Worm (Caenorhabditis elegans) whole organism, young adult: ENCODE results near the gene brf-1.

Experiments used
- B0035.1 ChIP-seq: sonication (generic microtip); optimal IDR thresholded peaks from 2 replicates; lab custom pipeline; 2016; ENCODE audit warnings: missing genetic modification characterization, mild to moderate bottlenecking, missing compliant biosample characterization, missing genotype, missing genetic modification reagents
- C06A6.2 ChIP-seq: fragments of 200-800 bp; sonication (Bioruptor generic); conservative IDR thresholded peaks from 2 replicates; pipeline ENCODE4 v1.3.6; 2022; ENCODE audit warnings: missing genetic modification characterization, missing compliant biosample characterization
- F39B2.1 ChIP-seq: fragments of 200-800 bp; sonication (Bioruptor generic); IDR thresholded peaks from 2 replicates; pipeline ENCODE4 v1.3.6; 2022; ENCODE audit warnings: missing genetic modification reagents, missing genetic modification characterization, missing compliant biosample characterization
- F52B5.7 ChIP-seq: sonication (generic microtip); optimal IDR thresholded peaks from 2 replicates; lab custom pipeline; 2016; ENCODE audit warnings: mild to moderate bottlenecking, missing genetic modification characterization, missing compliant biosample characterization
- F55B11.4 ChIP-seq: sonication (generic microtip); optimal IDR thresholded peaks from 2 replicates; lab custom pipeline; 2016; ENCODE audit warnings: missing compliant biosample characterization, missing genetic modification characterization, borderline replicate concordance; ENCODE audit not compliant: insufficient read depth
- F57A8.1 ChIP-seq: fragments of 200-800 bp; sonication (Bioruptor generic); optimal IDR thresholded peaks from 2 replicates; lab custom pipeline; 2018; ENCODE audit warnings: mild to moderate bottlenecking, missing genetic modification characterization, moderate library complexity, missing compliant biosample characterization
- Y53F4B.3 ChIP-seq: fragments of 200-800 bp; sonication (Bioruptor generic); IDR thresholded peaks from 2 replicates; pipeline ENCODE4 v1.3.6; 2022; ENCODE audit warnings: missing genetic modification reagents, missing genetic modification characterization, missing compliant biosample characterization
- Y53G8AR.9 ChIP-seq: fragments of 200-800 bp; sonication (Bioruptor generic); conservative IDR thresholded peaks from 2 replicates; pipeline ENCODE4 v1.3.6; 2022; ENCODE audit warnings: missing genetic modification reagents, missing genetic modification characterization, missing compliant biosample characterization
- Y56A3A.18 ChIP-seq: fragments of 200-800 bp; sonication (Bioruptor generic); IDR thresholded peaks from 2 replicates; pipeline ENCODE4 v1.3.6; 2022; ENCODE audit warnings: missing genetic modification reagents, missing genetic modification characterization, missing compliant biosample characterization
- atf-7 ChIP-seq: sonication (generic microtip); optimal IDR thresholded peaks from 2 replicates; lab custom pipeline; 2017; ENCODE audit warnings: mild to moderate bottlenecking, missing genetic modification characterization, missing compliant biosample characterization
- attf-5 ChIP-seq: fragments of 200-800 bp; sonication (Bioruptor generic); optimal IDR thresholded peaks from 2 replicates; lab custom pipeline; 2018; ENCODE audit warnings: mild to moderate bottlenecking, missing genetic modification characterization, missing compliant biosample characterization
- bed-1 ChIP-seq: fragments of 200-800 bp; sonication (Bioruptor generic); IDR thresholded peaks from 2 replicates; pipeline ENCODE4 v1.3.6; 2022; ENCODE audit warnings: missing genetic modification reagents, missing genetic modification characterization, missing compliant biosample characterization
- ccch-3 ChIP-seq: fragments of 200-800 bp; sonication (Bioruptor generic); optimal IDR thresholded peaks from 2 replicates; lab custom pipeline; 2018; ENCODE audit warnings: mild to moderate bottlenecking, missing genetic modification characterization, missing compliant biosample characterization
- cebp-1 ChIP-seq, 2 experiments: fragments of 200-800 bp in 1 of 2; sonication (Bioruptor generic) in 1 of 2; sonication (generic microtip) in 1 of 2; IDR thresholded peaks in 1 of 2; optimal IDR thresholded peaks in 1 of 2; 2 replicates each; pipeline versions ENCODE4 v1.3.6 to Lab custom; 2017 to 2022; ENCODE audit warnings: missing compliant biosample characterization in 2 of 2, missing genetic modification characterization in 2 of 2, mild to moderate bottlenecking in 1 of 2, missing genetic modification reagents in 1 of 2, moderate library complexity in 1 of 2
- ceh-40 ChIP-seq: fragments of 200-800 bp; sonication (Bioruptor generic); IDR thresholded peaks from 2 replicates; pipeline ENCODE4 v1.3.6; 2022; ENCODE audit warnings: missing genetic modification characterization, missing compliant biosample characterization
- ceh-58 ChIP-seq: fragments of 200-800 bp; sonication (Bioruptor generic); IDR thresholded peaks from 2 replicates; pipeline ENCODE4 v1.3.6; 2022; ENCODE audit warnings: missing genetic modification characterization, missing compliant biosample characterization
- ceh-79 ChIP-seq: sonication (generic microtip); optimal IDR thresholded peaks from 2 replicates; lab custom pipeline; 2017; ENCODE audit warnings: mild to moderate bottlenecking, missing genetic modification characterization, missing compliant biosample characterization
- chd-7 ChIP-seq: sonication (generic microtip); optimal IDR thresholded peaks from 2 replicates; lab custom pipeline; 2016; ENCODE audit warnings: mild to moderate bottlenecking, missing genetic modification characterization, moderate library complexity, missing compliant biosample characterization
- dox-1 ChIP-seq: fragments of 200-800 bp; sonication (Bioruptor generic); IDR thresholded peaks from 2 replicates; pipeline ENCODE4 v1.3.6; 2022; ENCODE audit warnings: missing genetic modification reagents, missing genetic modification characterization, missing compliant biosample characterization
- dpff-1 ChIP-seq: sonication (generic microtip); optimal IDR thresholded peaks from 2 replicates; lab custom pipeline; 2017; ENCODE audit warnings: mild to moderate bottlenecking, missing genetic modification characterization, missing compliant biosample characterization
- dpl-1 ChIP-seq: fragments of 150-350 bp; optimal IDR thresholded peaks from 2 replicates; lab custom pipeline; 2014; ENCODE audit warnings: missing biosample characterization, missing genetic modification reagents, missing genetic modification characterization
- egl-18 ChIP-seq: fragments of 200-800 bp; sonication (Bioruptor generic); IDR thresholded peaks from 2 replicates; pipeline ENCODE4 v1.3.6; 2022; ENCODE audit warnings: missing genetic modification reagents, missing genetic modification characterization, missing compliant biosample characterization
- egl-44 ChIP-seq: fragments of 200-800 bp; sonication (Bioruptor generic); IDR thresholded peaks from 2 replicates; pipeline ENCODE4 v1.3.6; 2022; ENCODE audit warnings: missing genetic modification reagents, missing genetic modification characterization, missing compliant biosample characterization
- ekl-4 ChIP-seq: fragments of 200-800 bp; sonication (Bioruptor generic); IDR thresholded peaks from 2 replicates; pipeline ENCODE4 v1.3.6; 2022; ENCODE audit warnings: missing genetic modification reagents, missing genetic modification characterization, missing compliant biosample characterization
- hlh-26 ChIP-seq: fragments of 200-800 bp; sonication (Bioruptor generic); conservative IDR thresholded peaks from 2 replicates; pipeline ENCODE4 v1.3.6; 2022; ENCODE audit warnings: missing genetic modification reagents, missing genetic modification characterization, missing compliant biosample characterization
- hrde-1 ChIP-seq: sonication (generic microtip); optimal IDR thresholded peaks from 2 replicates; lab custom pipeline; 2016; ENCODE audit warnings: missing genetic modification characterization, mild to moderate bottlenecking, missing compliant biosample characterization, moderate library complexity, missing genotype, missing genetic modification reagents, borderline replicate concordance
- hsf-1 ChIP-seq: fragments of 200-800 bp; sonication (Bioruptor generic); IDR thresholded peaks from 2 replicates; pipeline ENCODE4 v1.3.6; 2022; ENCODE audit warnings: missing genetic modification reagents, missing genetic modification characterization, missing compliant biosample characterization
- let-526 ChIP-seq: fragments of 200-800 bp; sonication (Bioruptor generic); IDR thresholded peaks from 2 replicates; pipeline ENCODE4 v1.3.6; 2022; ENCODE audit warnings: missing genetic modification reagents, missing genetic modification characterization, missing compliant biosample characterization
- lin-40 ChIP-seq: sonication (generic microtip); optimal IDR thresholded peaks from 2 replicates; lab custom pipeline; 2016; ENCODE audit warnings: missing genetic modification characterization, mild to moderate bottlenecking, missing compliant biosample characterization, missing genotype, missing genetic modification reagents
- lir-1 ChIP-seq: fragments of 200-800 bp; sonication (Bioruptor generic); conservative IDR thresholded peaks from 2 replicates; pipeline ENCODE4 v1.3.6; 2022; ENCODE audit warnings: missing genetic modification reagents, missing genetic modification characterization, missing compliant biosample characterization
- lsy-27 ChIP-seq: sonication (generic microtip); optimal IDR thresholded peaks from 2 replicates; lab custom pipeline; 2017; ENCODE audit warnings: missing genetic modification characterization, mild to moderate bottlenecking, missing compliant biosample characterization, antibody characterized with exemption, missing genotype, borderline replicate concordance; ENCODE audit not compliant: insufficient read depth
- mel-28 ChIP-seq: sonication (generic microtip); optimal IDR thresholded peaks from 2 replicates; lab custom pipeline; 2016; ENCODE audit warnings: borderline replicate concordance, mild to moderate bottlenecking, missing genetic modification characterization, missing compliant biosample characterization
- nfya-2 ChIP-seq: fragments of 200-800 bp; sonication (Bioruptor generic); IDR thresholded peaks from 2 replicates; pipeline ENCODE4 v1.3.6; 2022; ENCODE audit warnings: missing genetic modification reagents, missing genetic modification characterization, missing compliant biosample characterization
- nfyb-1 ChIP-seq: fragments of 200-800 bp; sonication (Bioruptor generic); IDR thresholded peaks from 2 replicates; pipeline ENCODE4 v1.3.6; 2022; ENCODE audit warnings: missing genetic modification reagents, missing genetic modification characterization, missing compliant biosample characterization
- nhr-120 ChIP-seq: fragments of 200-800 bp; sonication (Bioruptor generic); IDR thresholded peaks from 2 replicates; pipeline ENCODE4 v1.3.6; 2022; ENCODE audit warnings: missing genetic modification characterization, missing compliant biosample characterization
- nhr-80 ChIP-seq: sonication (generic microtip); optimal IDR thresholded peaks from 2 replicates; lab custom pipeline; 2016; ENCODE audit warnings: missing genetic modification characterization, missing compliant biosample characterization
- sea-2 ChIP-seq: fragments of 200-800 bp; sonication (Bioruptor generic); IDR thresholded peaks from 2 replicates; pipeline ENCODE4 v1.3.6; 2022; ENCODE audit warnings: missing genetic modification characterization, missing compliant biosample characterization
- snpc-1.3 ChIP-seq: sonication (generic microtip); optimal IDR thresholded peaks from 2 replicates; lab custom pipeline; 2017; ENCODE audit warnings: missing genetic modification characterization, mild to moderate bottlenecking, missing compliant biosample characterization, antibody characterized with exemption, moderate library complexity, missing genotype, missing genetic modification reagents; ENCODE audit not compliant: insufficient read depth
- tlf-1 ChIP-seq: fragments of 200-800 bp; sonication (Bioruptor generic); optimal IDR thresholded peaks from 2 replicates; lab custom pipeline; 2018; ENCODE audit warnings: mild to moderate bottlenecking, missing genetic modification characterization, missing compliant biosample characterization
- unc-62 ChIP-seq: fragments of 150-350 bp; optimal IDR thresholded peaks from 2 replicates; lab custom pipeline; 2014; ENCODE audit warnings: missing biosample characterization, missing genetic modification reagents, missing genetic modification characterization
- xnd-1 ChIP-seq: sonication (generic microtip); optimal IDR thresholded peaks from 2 replicates; lab custom pipeline; 2016; ENCODE audit warnings: missing genotype, missing genetic modification reagents, missing genetic modification characterization, missing compliant biosample characterization
- zfh-2 ChIP-seq: fragments of 200-800 bp; sonication (Bioruptor generic); conservative IDR thresholded peaks from 2 replicates; pipeline ENCODE4 v1.3.6; 2022; ENCODE audit warnings: missing genetic modification reagents, missing genetic modification characterization, missing compliant biosample characterization
- ztf-25 ChIP-seq: fragments of 200-800 bp; sonication (Bioruptor generic); IDR thresholded peaks from 2 replicates; pipeline ENCODE4 v1.3.6; 2022; ENCODE audit warnings: missing genetic modification reagents, missing genetic modification characterization, missing compliant biosample characterization
- ztf-28 ChIP-seq: fragments of 200-800 bp; sonication (Bioruptor generic); IDR thresholded peaks from 2 replicates; pipeline ENCODE4 v1.3.6; 2022; ENCODE audit warnings: missing genetic modification reagents, missing genetic modification characterization, missing compliant biosample characterization

brf-1 gene

ce11 chrII:7279808-7280207 is 25.9 kb upstream of the brf-1 start:
- no peak for TF ChIP-seq dpl-1 (GFP tag; lab: Kevin White, UChicago)
- TF ChIP-seq lsy-27 (tag; lab: Kevin White, UChicago), result no peak
- no peak for TF ChIP-seq ccch-3 (GFP tag; lab: Kevin White, UChicago)
- no peak for TF ChIP-seq egl-44 (GFP tag; lab: Robert Waterston, UW)

- no peak for TF ChIP-seq let-526
- peak; percentile 36 for TF ChIP-seq unc-62 (GFP tag; lab: Kevin White, UChicago)
- no peak for TF ChIP-seq cebp-1 (GFP tag; IDR thresholded peaks at IDR 0.05; lab: Robert Waterston, UW)
- peak; percentile 38 for TF ChIP-seq cebp-1 (tag; optimal IDR thresholded peaks at IDR 0.05; lab: Kevin White, UChicago)
- peak; percentile 84 for TF ChIP-seq nhr-80 (tag; lab: Kevin White, UChicago)
Measured at ce11 chrII:7280584-7280983, 25.1 kb upstream of the brf-1 start.

ce11 chrII:7283063-7283462 is 22.6 kb upstream of the brf-1 start:
- no peak for TF ChIP-seq nfyb-1 (GFP tag; lab: Robert Waterston, UW)
- TF ChIP-seq egl-18 (GFP tag; lab: Robert Waterston, UW), result no peak
- TF ChIP-seq lin-40 (tag; lab: Kevin White, UChicago), result no peak
- TF ChIP-seq dpff-1 (tag; lab: Kevin White, UChicago), result no peak
- TF ChIP-seq F39B2.1, result no peak
- no peak for TF ChIP-seq unc-62 (GFP tag; lab: Kevin White, UChicago)
- TF ChIP-seq tlf-1 (GFP tag; lab: Kevin White, UChicago), result no peak
- TF ChIP-seq hrde-1, result no peak
- no peak for TF ChIP-seq B0035.1 (tag; lab: Kevin White, UChicago)
- TF ChIP-seq bed-1, result no peak
- TF ChIP-seq C06A6.2 (GFP tag; lab: Robert Waterston, UW), result no peak
- TF ChIP-seq hsf-1, result no peak
- no peak for TF ChIP-seq ekl-4 (GFP tag; lab: Robert Waterston, UW)
- no peak for TF ChIP-seq ceh-79 (tag; lab: Kevin White, UChicago)
- TF ChIP-seq Y53F4B.3 (GFP tag; lab: Robert Waterston, UW), result no peak
- TF ChIP-seq F57A8.1, result no peak
- no peak for TF ChIP-seq Y53G8AR.9 (GFP tag; lab: Robert Waterston, UW)
- no peak for TF ChIP-seq F55B11.4
- TF ChIP-seq, all 124 proteins: peak for 0

DNA sequence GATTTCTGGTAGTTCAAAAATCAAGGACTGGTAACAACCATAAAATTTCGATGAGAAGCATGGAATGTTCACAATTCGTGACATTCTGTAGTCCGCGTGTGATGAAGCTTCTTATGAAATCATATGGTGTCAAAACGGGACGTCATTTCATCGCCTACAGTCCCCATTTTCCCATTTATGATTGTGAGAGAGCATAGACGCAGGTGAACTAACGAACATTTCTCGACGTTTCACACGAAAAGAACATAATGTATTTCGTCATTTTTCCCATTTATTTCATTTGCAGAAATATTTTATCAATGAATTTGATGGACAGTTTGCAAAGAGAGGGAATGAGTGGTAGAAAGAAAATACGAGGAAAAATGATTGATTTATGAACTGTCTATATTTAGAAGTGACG is 18.5 kb upstream of the brf-1 start:
- TF ChIP-seq F52B5.7 (tag; lab: Kevin White, UChicago), result no peak
- TF ChIP-seq lir-1 (GFP tag; lab: Robert Waterston, UW), result no peak
- TF ChIP-seq C06A6.2 (GFP tag; lab: Robert Waterston, UW), result no peak
- no peak for TF ChIP-seq ceh-58
- no peak for TF ChIP-seq attf-5 (GFP tag; lab: Kevin White, UChicago)
- TF ChIP-seq hlh-26 (GFP tag; lab: Robert Waterston, UW), result no peak
- TF ChIP-seq dox-1, result 0 out of 2 replicates have a peak, but pooled peaks have one; percentile 28
- no peak for TF ChIP-seq sea-2 (GFP tag; lab: Robert Waterston, UW)
- TF ChIP-seq atf-7 (tag; lab: Kevin White, UChicago), result peak; percentile 7
- no peak for TF ChIP-seq ztf-25 (GFP tag; lab: Robert Waterston, UW)
- no peak for TF ChIP-seq chd-7 (tag; lab: Kevin White, UChicago)
- no peak for TF ChIP-seq nhr-120 (GFP tag; lab: Robert Waterston, UW)
- TF ChIP-seq ekl-4 (GFP tag; lab: Robert Waterston, UW), result no peak
- no peak for TF ChIP-seq mel-28
- no peak for TF ChIP-seq xnd-1 (tag; lab: Kevin White, UChicago)
- no peak for TF ChIP-seq ztf-28 (GFP tag; lab: Robert Waterston, UW)
- TF ChIP-seq ceh-40 (GFP tag; lab: Robert Waterston, UW), result no peak
- no peak for TF ChIP-seq snpc-1.3 (tag; lab: Kevin White, UChicago)
- no peak for TF ChIP-seq nfya-2 (GFP tag; lab: Robert Waterston, UW)
- no peak for TF ChIP-seq zfh-2 (GFP tag; lab: Robert Waterston, UW)
- no peak for TF ChIP-seq Y56A3A.18 (GFP tag; lab: Robert Waterston, UW)
- no peak for TF ChIP-seq dpl-1 (GFP tag; lab: Kevin White, UChicago)
- no peak for TF ChIP-seq lsy-27 (tag; lab: Kevin White, UChicago)
